Worm (Caenorhabditis elegans) whole organism, young adult: ENCODE measurements around the gene F42F12.11.

ENCODE experiments used
- B0019.2 ChIP-seq: fragments of 200-800 bp; sonication (Bioruptor generic); conservative IDR thresholded peaks from 2 replicates; pipeline ENCODE4 v1.3.6; 2022; ENCODE audit warnings: missing genetic modification reagents, missing genetic modification characterization, missing compliant biosample characterization
- B0261.1 ChIP-seq: sonication (generic microtip); optimal IDR thresholded peaks from 2 replicates; lab custom pipeline; 2016; ENCODE audit warnings: mild to moderate bottlenecking, missing genetic modification characterization, moderate library complexity, missing compliant biosample characterization
- C06A6.2 ChIP-seq: fragments of 200-800 bp; sonication (Bioruptor generic); conservative IDR thresholded peaks from 2 replicates; pipeline ENCODE4 v1.3.6; 2022; ENCODE audit warnings: missing genetic modification characterization, missing compliant biosample characterization
- F33H1.4 ChIP-seq: fragments of 200-800 bp; sonication (Bioruptor generic); IDR thresholded peaks from 2 replicates; pipeline ENCODE4 v1.3.6; 2022; ENCODE audit warnings: missing genetic modification reagents, missing genetic modification characterization, missing compliant biosample characterization
- F52B5.7 ChIP-seq: sonication (generic microtip); optimal IDR thresholded peaks from 2 replicates; lab custom pipeline; 2016; ENCODE audit warnings: mild to moderate bottlenecking, missing genetic modification characterization, missing compliant biosample characterization
- F55B11.4 ChIP-seq: sonication (generic microtip); optimal IDR thresholded peaks from 2 replicates; lab custom pipeline; 2016; ENCODE audit warnings: missing compliant biosample characterization, missing genetic modification characterization, borderline replicate concordance; ENCODE audit not compliant: insufficient read depth
- T07F8.4 ChIP-seq: sonication (generic microtip); optimal IDR thresholded peaks from 2 replicates; lab custom pipeline; 2016; ENCODE audit warnings: mild to moderate bottlenecking, missing genetic modification characterization, moderate library complexity, missing compliant biosample characterization
- T26A5.8 ChIP-seq: sonication (generic microtip); optimal IDR thresholded peaks from 2 replicates; lab custom pipeline; 2016; ENCODE audit warnings: missing genetic modification characterization, missing compliant biosample characterization
- Y53F4B.3 ChIP-seq: fragments of 200-800 bp; sonication (Bioruptor generic); IDR thresholded peaks from 2 replicates; pipeline ENCODE4 v1.3.6; 2022; ENCODE audit warnings: missing genetic modification reagents, missing genetic modification characterization, missing compliant biosample characterization
- Y95B8A.8 ChIP-seq: fragments of 200-800 bp; sonication (Bioruptor generic); IDR thresholded peaks from 2 replicates; pipeline ENCODE4 v1.3.6; 2022; ENCODE audit warnings: missing genetic modification reagents, missing genetic modification characterization, missing compliant biosample characterization
- ZK185.1 ChIP-seq: sonication (generic microtip); optimal IDR thresholded peaks from 2 replicates; lab custom pipeline; 2016; ENCODE audit warnings: mild to moderate bottlenecking, missing genetic modification characterization, missing compliant biosample characterization; ENCODE audit not compliant: poor library complexity, severe bottlenecking
- ama-1 ChIP-seq, 3 experiments: fragments of 150-350 bp in 1 of 3; sonication (generic microtip) in 2 of 3; optimal IDR thresholded peaks; 2 replicates each; lab custom pipeline; 2014 to 2018; ENCODE audit warnings: missing biosample characterization in 2 of 3, missing genetic modification characterization in 2 of 3, missing genetic modification reagents in 2 of 3
- athp-1 ChIP-seq: sonication (generic microtip); optimal IDR thresholded peaks from 2 replicates; lab custom pipeline; 2017; ENCODE audit warnings: mild to moderate bottlenecking, missing genetic modification characterization, missing compliant biosample characterization
- attf-3 ChIP-seq: fragments of 200-800 bp; sonication (Bioruptor generic); conservative IDR thresholded peaks from 2 replicates; pipeline ENCODE4 v1.3.6; 2022; ENCODE audit warnings: missing genetic modification reagents, missing genetic modification characterization, missing compliant biosample characterization
- attf-6 ChIP-seq: fragments of 200-800 bp; sonication (Bioruptor generic); IDR thresholded peaks from 2 replicates; pipeline ENCODE4 v1.3.6; 2022; ENCODE audit warnings: missing genetic modification reagents, missing genetic modification characterization, missing compliant biosample characterization
- ceh-91 ChIP-seq: fragments of 200-800 bp; sonication (Bioruptor generic); IDR thresholded peaks from 2 replicates; pipeline ENCODE4 v1.3.6; 2022; ENCODE audit warnings: missing genetic modification reagents, missing genetic modification characterization, missing compliant biosample characterization
- die-1 ChIP-seq: sonication (generic microtip); optimal IDR thresholded peaks from 2 replicates; lab custom pipeline; 2016; ENCODE audit warnings: missing genotype, mild to moderate bottlenecking, missing genetic modification characterization, missing compliant biosample characterization
- efl-1 ChIP-seq: fragments of 150-350 bp; optimal IDR thresholded peaks from 2 replicates; lab custom pipeline; 2014; ENCODE audit warnings: missing biosample characterization, missing genetic modification reagents, missing genetic modification characterization
- ekl-4 ChIP-seq: fragments of 200-800 bp; sonication (Bioruptor generic); IDR thresholded peaks from 2 replicates; pipeline ENCODE4 v1.3.6; 2022; ENCODE audit warnings: missing genetic modification reagents, missing genetic modification characterization, missing compliant biosample characterization
- gei-17 ChIP-seq: fragments of 200-800 bp; sonication (Bioruptor generic); optimal IDR thresholded peaks from 2 replicates; lab custom pipeline; 2018; ENCODE audit warnings: mild to moderate bottlenecking, missing genetic modification characterization, missing compliant biosample characterization
- hmg-1.2 ChIP-seq: fragments of 200-800 bp; sonication (Bioruptor generic); IDR thresholded peaks from 2 replicates; pipeline ENCODE4 v1.3.6; 2022; ENCODE audit warnings: missing genetic modification reagents, missing genetic modification characterization, missing compliant biosample characterization
- hsf-1 ChIP-seq: fragments of 200-800 bp; sonication (Bioruptor generic); IDR thresholded peaks from 2 replicates; pipeline ENCODE4 v1.3.6; 2022; ENCODE audit warnings: missing genetic modification reagents, missing genetic modification characterization, missing compliant biosample characterization
- let-607 ChIP-seq, 2 experiments: fragments of 200-800 bp in 1 of 2; sonication (Bioruptor generic) in 1 of 2; sonication (generic microtip) in 1 of 2; optimal IDR thresholded peaks; 2 replicates each; lab custom pipeline; 2016 to 2018; ENCODE audit warnings: mild to moderate bottlenecking in 2 of 2, missing compliant biosample characterization in 2 of 2, missing genetic modification characterization in 2 of 2, moderate library complexity in 2 of 2, missing genotype in 1 of 2
- lin-26 ChIP-seq: fragments of 200-800 bp; sonication (Bioruptor generic); IDR thresholded peaks from 2 replicates; pipeline ENCODE4 v1.3.6; 2022; ENCODE audit warnings: missing genetic modification reagents, missing genetic modification characterization, missing compliant biosample characterization
- lin-40 ChIP-seq: sonication (generic microtip); optimal IDR thresholded peaks from 2 replicates; lab custom pipeline; 2016; ENCODE audit warnings: missing genetic modification characterization, mild to moderate bottlenecking, missing compliant biosample characterization, missing genotype, missing genetic modification reagents
- lir-1 ChIP-seq: fragments of 200-800 bp; sonication (Bioruptor generic); conservative IDR thresholded peaks from 2 replicates; pipeline ENCODE4 v1.3.6; 2022; ENCODE audit warnings: missing genetic modification reagents, missing genetic modification characterization, missing compliant biosample characterization
- lsl-1 ChIP-seq: fragments of 200-800 bp; sonication (Bioruptor generic); optimal IDR thresholded peaks from 2 replicates; lab custom pipeline; 2018; ENCODE audit warnings: mild to moderate bottlenecking, missing genetic modification characterization, moderate library complexity, missing compliant biosample characterization
- madf-3 ChIP-seq: fragments of 200-800 bp; sonication (Bioruptor generic); IDR thresholded peaks from 2 replicates; pipeline ENCODE4 v1.3.6; 2022; ENCODE audit warnings: missing genetic modification reagents, missing genetic modification characterization, missing compliant biosample characterization
- madf-6 ChIP-seq: fragments of 200-800 bp; sonication (Bioruptor generic); IDR thresholded peaks from 2 replicates; pipeline ENCODE4 v1.3.6; 2022; ENCODE audit warnings: missing genetic modification reagents, missing genetic modification characterization, missing compliant biosample characterization
- madf-8 ChIP-seq: fragments of 200-800 bp; sonication (Bioruptor generic); conservative IDR thresholded peaks from 2 replicates; pipeline ENCODE4 v1.3.6; 2022; ENCODE audit warnings: missing genetic modification reagents, missing genetic modification characterization, missing compliant biosample characterization
- mcd-1 ChIP-seq: fragments of 200-800 bp; sonication (Bioruptor generic); IDR thresholded peaks from 2 replicates; pipeline ENCODE4 v1.3.6; 2022; ENCODE audit warnings: missing genetic modification reagents, missing genetic modification characterization, missing compliant biosample characterization
- nfya-1 ChIP-seq: sonication (generic microtip); optimal IDR thresholded peaks from 2 replicates; lab custom pipeline; 2017; ENCODE audit warnings: antibody characterized with exemption, missing compliant biosample characterization, missing genetic modification characterization, borderline replicate concordance; ENCODE audit not compliant: insufficient read depth
- nfya-2 ChIP-seq: fragments of 200-800 bp; sonication (Bioruptor generic); IDR thresholded peaks from 2 replicates; pipeline ENCODE4 v1.3.6; 2022; ENCODE audit warnings: missing genetic modification reagents, missing genetic modification characterization, missing compliant biosample characterization
- nhr-27 ChIP-seq: fragments of 200-800 bp; sonication (Bioruptor generic); optimal IDR thresholded peaks from 2 replicates; lab custom pipeline; 2018; ENCODE audit warnings: mild to moderate bottlenecking, missing genetic modification characterization, moderate library complexity, missing compliant biosample characterization
- nhr-90 ChIP-seq: sonication (generic microtip); optimal IDR thresholded peaks from 2 replicates; lab custom pipeline; 2016; ENCODE audit warnings: missing genotype, mild to moderate bottlenecking, missing genetic modification characterization, missing compliant biosample characterization
- pbrm-1 ChIP-seq: fragments of 200-800 bp; sonication (Bioruptor generic); IDR thresholded peaks from 2 replicates; pipeline ENCODE4 v1.3.6; 2022; ENCODE audit warnings: missing genetic modification reagents, missing genetic modification characterization, missing compliant biosample characterization
- pha-4 ChIP-seq: fragments of 150-350 bp; sonication (generic microtip); optimal IDR thresholded peaks from 2 replicates; lab custom pipeline; 2014; ENCODE audit warnings: missing biosample characterization, missing genetic modification reagents, missing genetic modification characterization
- repo-1 ChIP-seq: sonication (generic microtip); optimal IDR thresholded peaks from 2 replicates; lab custom pipeline; 2017; ENCODE audit warnings: mild to moderate bottlenecking, missing genetic modification characterization, missing compliant biosample characterization
- rpc-1 ChIP-seq, 2 experiments: fragments of 150-350 bp in 1 of 2; sonication (generic microtip) in 1 of 2; optimal IDR thresholded peaks; 2 replicates each; lab custom pipeline; 2014 to 2018; ENCODE audit warnings: missing biosample characterization in 1 of 2, missing genetic modification characterization in 1 of 2, missing genetic modification reagents in 1 of 2, missing genotype in 1 of 2
- somi-1 ChIP-seq: fragments of 200-800 bp; sonication (Bioruptor generic); optimal IDR thresholded peaks from 2 replicates; lab custom pipeline; 2018; ENCODE audit warnings: mild to moderate bottlenecking, missing genetic modification characterization, missing compliant biosample characterization
- tbp1 ChIP-seq: fragments of 200-800 bp; sonication (Bioruptor generic); optimal IDR thresholded peaks from 2 replicates; lab custom pipeline; 2018; ENCODE audit warnings: mild to moderate bottlenecking, missing genetic modification characterization, missing compliant biosample characterization
- ztf-22 ChIP-seq: fragments of 200-800 bp; sonication (Bioruptor generic); optimal IDR thresholded peaks from 2 replicates; lab custom pipeline; 2018; ENCODE audit warnings: mild to moderate bottlenecking, missing genetic modification characterization, moderate library complexity, missing compliant biosample characterization
- ztf-25 ChIP-seq: fragments of 200-800 bp; sonication (Bioruptor generic); IDR thresholded peaks from 2 replicates; pipeline ENCODE4 v1.3.6; 2022; ENCODE audit warnings: missing genetic modification reagents, missing genetic modification characterization, missing compliant biosample characterization
- ztf-28 ChIP-seq: fragments of 200-800 bp; sonication (Bioruptor generic); IDR thresholded peaks from 2 replicates; pipeline ENCODE4 v1.3.6; 2022; ENCODE audit warnings: missing genetic modification reagents, missing genetic modification characterization, missing compliant biosample characterization

F42F12.11 gene

DNA sequence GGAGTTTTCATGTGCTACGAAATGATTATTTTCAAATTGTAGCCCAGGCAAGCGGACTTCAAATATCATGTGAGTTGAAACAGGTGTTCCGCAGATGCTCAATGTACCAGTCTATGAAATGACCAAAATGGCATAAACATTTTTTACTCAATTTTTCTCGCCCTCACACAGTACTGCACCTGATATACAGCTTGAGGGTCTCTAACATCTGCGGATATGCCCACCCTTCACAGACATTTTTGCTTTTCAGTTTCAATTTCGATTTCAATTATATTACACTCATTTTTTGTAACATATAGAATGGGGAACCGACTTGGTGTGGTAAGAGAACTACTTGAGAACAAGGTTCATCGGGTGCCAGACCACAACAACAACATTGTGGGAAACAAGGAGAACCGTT lies at the start of gene F42F12.11:
TSS of gene F42F12.11 (plus strand) at position 301 of the 400 bp plus-strand sequence.
- TF ChIP-seq nhr-90 (tag; lab: Kevin White, UChicago) = no peak
- TF ChIP-seq ztf-22 (GFP tag; lab: Kevin White, UChicago) = no peak
- no peak for TF ChIP-seq ztf-28 (GFP tag; lab: Robert Waterston, UW)

ce11 chrX:12298324-12298723 lies 48.5 kb upstream of the F42F12.11 start, which contains the start of gene W06D11.3:
Gene W06D11.3, plus strand, starts transcription at chrX:12298683.
- TF ChIP-seq athp-1 (no peak), ztf-22 (GFP tag; lab: Kevin White, UChicago) (no peak), ceh-91 (no peak), mcd-1 (GFP tag; lab: Robert Waterston, UW) (no peak), F55B11.4 (tag; lab: Kevin White, UChicago) (no peak), ekl-4 (no peak), lir-1 (no peak), gei-17 (no peak), B0261.1 (tag; lab: Kevin White, UChicago) (no peak), madf-8 (GFP tag; lab: Robert Waterston, UW) (peak; percentile 78), F52B5.7 (no peak), T07F8.4 (tag; lab: Kevin White, UChicago) (no peak), T26A5.8 (tag; lab: Kevin White, UChicago) (no peak), tbp1 (GFP tag; lab: Kevin White, UChicago) (no peak), lin-26 (GFP tag; lab: Robert Waterston, UW) (no peak), die-1 (tag; lab: Kevin White, UChicago) (no peak), pha-4 (tag; lab: Kevin White, UChicago) (no peak), lsl-1 (GFP tag; lab: Kevin White, UChicago) (no peak), rpc-1 (optimal IDR thresholded peaks at IDR 0.05; lab: Kevin White, UChicago) (no peak), rpc-1 (tag; optimal IDR thresholded peaks at IDR 0.05; lab: Kevin White, UChicago) (no peak), Y53F4B.3 (GFP tag; lab: Robert Waterston, UW) (no peak), somi-1 (no peak), ama-1 (optimal IDR thresholded peaks at IDR 0.05; lab: Kevin White, UChicago) (no peak), ama-1 (GFP tag; optimal IDR thresholded peaks at IDR 0.05; lab: Kevin White, UChicago) (no peak), ZK185.1 (tag; lab: Kevin White, UChicago) (no peak), madf-3 (no peak), let-607 (tag; optimal IDR thresholded peaks at IDR 0.05; lab: Kevin White, UChicago) (no peak), lin-40 (tag; lab: Kevin White, UChicago) (no peak), efl-1 (peak; percentile 73), madf-6 (GFP tag; lab: Robert Waterston, UW) (peak; percentile 69), pbrm-1 (no peak), ztf-25 (GFP tag; lab: Robert Waterston, UW) (no peak), repo-1 (no peak), attf-3 (GFP tag; lab: Robert Waterston, UW) (no peak), hmg-1.2 (GFP tag; lab: Robert Waterston, UW) (peak; percentile 26; the same call in 1 of the 2 replicates), nfya-1 (tag; lab: Kevin White, UChicago) (no peak)

ce11 chrX:12299834-12300233 lies 47.0 kb upstream of the F42F12.11 start, which contains the start of gene W06D11.5:
Gene W06D11.5, plus strand, starts transcription at chrX:12300134.
- TF ChIP-seq efl-1 (no peak), F33H1.4 (GFP tag; lab: Robert Waterston, UW) (no peak), lsl-1 (GFP tag; lab: Kevin White, UChicago) (no peak), B0019.2 (GFP tag; lab: Robert Waterston, UW) (no peak), Y95B8A.8 (GFP tag; lab: Robert Waterston, UW) (no peak), nfya-2 (GFP tag; lab: Robert Waterston, UW) (no peak), lin-40 (tag; lab: Kevin White, UChicago) (no peak), C06A6.2 (GFP tag; lab: Robert Waterston, UW) (no peak), ZK185.1 (tag; lab: Kevin White, UChicago) (no peak), nhr-27 (no peak), attf-6 (GFP tag; lab: Robert Waterston, UW) (no peak), hsf-1 (GFP tag; lab: Robert Waterston, UW) (no peak)
